Worm (Caenorhabditis elegans): ENCODE data around the gene zchc-1A.

The zchc-1A gene

ce11 chrX:5140177-5140576 lies 34.0 kb upstream of the zchc-1A start:
- TF ChIP-seq unc-42 (tag; optimal IDR thresholded peaks at IDR 0.05) = peak; percentile 5
- no peak for TF ChIP-seq sox-2 (GFP tag; IDR thresholded peaks at IDR 0.05)
- peak; percentile 16 for TF ChIP-seq nfya-1 (tag; optimal IDR thresholded peaks at IDR 0.05)
- no peak for TF ChIP-seq madf-2 (tag; optimal IDR thresholded peaks at IDR 0.05)
- TF ChIP-seq che-1 (tag; optimal IDR thresholded peaks at IDR 0.05) = peak; percentile 42
- TF ChIP-seq pat-9 (tag; optimal IDR thresholded peaks at IDR 0.05) = peak; percentile 43
- TF ChIP-seq ceh-48 (tag; optimal IDR thresholded peaks at IDR 0.05) = peak; percentile 48
- TF ChIP-seq ceh-19 (GFP tag; optimal IDR thresholded peaks at IDR 0.05) = peak; percentile 64
- peak; percentile 35 for TF ChIP-seq T23F11.4 (GFP tag; optimal IDR thresholded peaks at IDR 0.05)
- peak; percentile 71 for TF ChIP-seq pha-2 (tag; optimal IDR thresholded peaks at IDR 0.05)
- no peak for TF ChIP-seq ceh-2 (tag; optimal IDR thresholded peaks at IDR 0.05)

- no peak for TF ChIP-seq hlh-13 (GFP tag; optimal IDR thresholded peaks at IDR 0.05)
- no peak for TF ChIP-seq ceh-24 (tag; optimal IDR thresholded peaks at IDR 0.05)
- no peak for TF ChIP-seq tbx-7 (tag; optimal IDR thresholded peaks at IDR 0.05)
- TF ChIP-seq unc-3 (GFP tag; conservative IDR thresholded peaks at IDR 0.05) = no peak
- TF ChIP-seq unc-3 (tag; optimal IDR thresholded peaks at IDR 0.05) = no peak
- no peak for TF ChIP-seq ceh-19 (GFP tag; optimal IDR thresholded peaks at IDR 0.05)
- TF ChIP-seq ets-4 (tag; optimal IDR thresholded peaks at IDR 0.05) = no peak
- TF ChIP-seq hlh-8 (tag; optimal IDR thresholded peaks at IDR 0.05) = no peak
- no peak for TF ChIP-seq rnt-1 (tag; optimal IDR thresholded peaks at IDR 0.05)
- no peak for TF ChIP-seq elt-4 (tag; optimal IDR thresholded peaks at IDR 0.05)
Measured at ce11 chrX:5142403-5142802, 31.8 kb upstream of the zchc-1A start.

ce11 chrX:5147918-5148317 lies 26.3 kb upstream of the zchc-1A start, which contains the start of gene C31H2.14:
Gene C31H2.14, plus strand, starts transcription at chrX:5148218.
- no peak for TF ChIP-seq fax-1 (tag; optimal IDR thresholded peaks at IDR 0.05)

- TF ChIP-seq pqm-1 (tag; optimal IDR thresholded peaks at IDR 0.05) (no peak), lin-11 (tag; optimal IDR thresholded peaks at IDR 0.05) (no peak), K09A11.1 (tag; optimal IDR thresholded peaks at IDR 0.05; ENCODE audit: insufficient read depth) (no peak), F13H6.1 (tag; optimal IDR thresholded peaks at IDR 0.05) (no peak), ama-1 (optimal IDR thresholded peaks at IDR 0.05) (no peak), hlh-8 (tag; optimal IDR thresholded peaks at IDR 0.05) (no peak), Y22D7AL.16 (tag; optimal IDR thresholded peaks at IDR 0.05) (no peak), K02D7.2 (tag; optimal IDR thresholded peaks at IDR 0.05) (no peak), pax-1 (tag; optimal IDR thresholded peaks at IDR 0.05) (no peak), ceh-45 (GFP tag; IDR thresholded peaks at IDR 0.05) (no peak), pat-9 (tag; optimal IDR thresholded peaks at IDR 0.05) (no peak)
Measured at ce11 chrX:5150389-5150788, 23.8 kb upstream of the zchc-1A start, which contains the start of gene dpy-8. Gene dpy-8, minus strand, starts transcription at chrX:5150476.

ce11 chrX:5151403-5151802 lies 22.8 kb upstream of the zchc-1A start:
- TF ChIP-seq ceh-18 (tag; optimal IDR thresholded peaks at IDR 0.05) (no peak), ahr-1 (tag; optimal IDR thresholded peaks at IDR 0.05) (no peak), F13H6.1 (tag; optimal IDR thresholded peaks at IDR 0.05) (no peak), sdc-2 (tag; optimal IDR thresholded peaks at IDR 0.05) (no peak), hlh-8 (tag; optimal IDR thresholded peaks at IDR 0.05) (no peak), dve-1 (tag; optimal IDR thresholded peaks at IDR 0.05) (no peak), elt-4 (tag; optimal IDR thresholded peaks at IDR 0.05) (no peak), nfya-1 (tag; optimal IDR thresholded peaks at IDR 0.05) (no peak), ceh-14 (tag; optimal IDR thresholded peaks at IDR 0.05) (no peak), ref-2 (tag; optimal IDR thresholded peaks at IDR 0.05) (no peak), ceh-48 (tag; optimal IDR thresholded peaks at IDR 0.05) (no peak), ceh-31 (tag; optimal IDR thresholded peaks at IDR 0.05) (no peak), ceh-9 (tag; optimal IDR thresholded peaks at IDR 0.05) (no peak), hlh-30 (tag; optimal IDR thresholded peaks at IDR 0.05; ENCODE audit: insufficient read depth) (no peak), unc-55 (GFP tag; optimal IDR thresholded peaks at IDR 0.05) (no peak), fax-1 (tag; optimal IDR thresholded peaks at IDR 0.05) (no peak), ceh-22 (tag; optimal IDR thresholded peaks at IDR 0.05) (no peak), dmd-4 (tag; optimal IDR thresholded peaks at IDR 0.05; ENCODE audit: borderline replicate concordance) (no peak), zip-5 (tag; optimal IDR thresholded peaks at IDR 0.05) (no peak), sox-2 (GFP tag; IDR thresholded peaks at IDR 0.05) (no peak)

Measured in whole organism, late embryonic.